Worm (Caenorhabditis elegans): ENCODE data around the gene pll-1.
A peak's percentile ranks its signal among the peaks of the same experiment; 100 is the strongest.

Gene pll-1

DNA sequence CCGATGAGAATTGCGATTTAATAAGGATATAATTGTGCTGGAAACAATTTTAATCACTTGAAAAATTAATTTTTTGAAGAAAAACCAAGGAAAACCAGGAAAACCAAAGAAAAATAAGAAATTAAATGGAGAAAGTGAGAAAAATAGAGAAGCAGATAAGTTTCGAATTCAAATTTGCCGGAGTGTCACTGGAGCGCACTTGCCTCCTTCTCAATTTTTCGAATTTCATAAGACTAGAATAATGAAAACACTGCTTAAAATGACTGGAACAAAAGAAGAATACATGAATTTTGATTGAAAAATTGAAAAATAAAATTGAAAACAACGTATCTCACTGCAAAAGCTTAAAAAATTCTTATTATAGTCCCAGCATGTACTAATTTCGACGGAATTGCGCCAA is 17.3 kb upstream of the pll-1 start (continued):
- TF ChIP-seq dpl-1 (GFP tag; optimal IDR thresholded peaks at IDR 0.05) (peak; percentile 34 to 61 (median 51)), fkh-8 (tag; optimal IDR thresholded peaks at IDR 0.05) (no peak), nhr-20 (tag; optimal IDR thresholded peaks at IDR 0.05) (peak; percentile 22), nhr-85 (tag) (peak; percentile 59), mdl-1 (tag; optimal IDR thresholded peaks at IDR 0.05) (no peak), ets-5 (GFP tag; IDR thresholded peaks at IDR 0.05) (no peak), ztf-4 (tag; optimal IDR thresholded peaks at IDR 0.05) (peak; percentile 66), fos-1 (tag; optimal IDR thresholded peaks at IDR 0.05) (no peak), ceh-82 (tag; optimal IDR thresholded peaks at IDR 0.05) (peak in 1 of 3 experiments; percentile 22), nhr-76 (tag; optimal IDR thresholded peaks at IDR 0.05) (no peak), lin-13 (GFP tag; optimal IDR thresholded peaks at IDR 0.05) (peak; percentile 16), lin-15B (tag; optimal IDR thresholded peaks at IDR 0.05) (no peak)

DNA sequence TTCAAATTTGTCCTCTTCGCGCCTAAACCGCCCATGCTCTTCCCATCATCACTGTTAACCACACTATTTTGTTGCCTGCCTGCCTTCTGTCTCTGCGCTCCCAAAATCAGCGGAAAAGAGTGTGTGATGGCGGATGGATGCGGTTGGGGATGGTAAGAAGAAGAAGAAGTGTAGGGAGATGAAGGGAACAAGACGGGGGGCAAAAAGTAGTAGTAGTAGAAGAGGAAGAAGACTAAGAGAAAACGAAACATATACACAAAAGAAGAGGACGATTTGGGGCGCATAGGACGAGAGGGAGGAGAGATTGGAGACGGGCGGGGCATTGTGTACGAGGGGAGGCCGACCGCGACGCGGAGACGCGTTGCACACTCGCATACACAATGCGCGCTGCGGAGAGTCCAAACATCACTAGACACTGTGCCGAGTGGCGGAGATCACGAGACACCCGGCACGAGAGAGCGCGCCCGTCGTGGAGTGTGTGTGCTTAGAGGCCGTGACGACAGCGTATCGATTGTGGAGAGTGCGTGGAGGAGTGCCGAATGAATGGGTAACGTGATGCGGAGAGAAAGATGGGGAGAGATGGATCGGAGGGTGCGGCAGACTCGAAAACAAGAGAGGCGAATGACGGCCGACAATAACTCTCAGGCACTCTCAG is 16.1 kb upstream of the pll-1 start:
- TF ChIP-seq dpl-1 (GFP tag; optimal IDR thresholded peaks at IDR 0.05) (peak; percentile 76 to 84 (median 82)), nhr-76 (tag; optimal IDR thresholded peaks at IDR 0.05) (peak; percentile 56), lin-13 (GFP tag; optimal IDR thresholded peaks at IDR 0.05) (peak; percentile 71), C04F5.9 (tag; optimal IDR thresholded peaks at IDR 0.05) (peak; percentile 70), xbp-1 (tag; optimal IDR thresholded peaks at IDR 0.05) (peak; percentile 92), ztf-4 (tag; optimal IDR thresholded peaks at IDR 0.05) (peak; percentile 94), Y116A8C.19 (tag; optimal IDR thresholded peaks at IDR 0.05; ENCODE audit: borderline replicate concordance) (peak; percentile 8), hpl-2 (GFP tag; optimal IDR thresholded peaks at IDR 0.05) (peak; percentile 18), aha-1 (tag; optimal IDR thresholded peaks at IDR 0.05) (peak; percentile 69), vab-15 (tag; optimal IDR thresholded peaks at IDR 0.05) (no peak), lin-14 (GFP tag; optimal IDR thresholded peaks at IDR 0.05) (peak; percentile 99), F16B12.6 (tag; optimal IDR thresholded peaks at IDR 0.05) (peak; percentile 17), blmp-1 (tag; optimal IDR thresholded peaks at IDR 0.05) (no peak), nhr-90 (tag; optimal IDR thresholded peaks at IDR 0.05; ENCODE audit: poor library complexity) (peak; percentile 94), hlh-4 (tag; optimal IDR thresholded peaks at IDR 0.05) (peak; percentile 35), fkh-10 (GFP tag; optimal IDR thresholded peaks at IDR 0.05) (peak; percentile 91), C34B4.2 (tag; optimal IDR thresholded peaks at IDR 0.05) (peak; percentile 25), fkh-4 (tag; optimal IDR thresholded peaks at IDR 0.05; ENCODE audit: borderline replicate concordance) (peak; percentile 50), nhr-85 (tag) (peak; percentile 98), pag-3 (tag; optimal IDR thresholded peaks at IDR 0.05; ENCODE audit: borderline replicate concordance, insufficient read depth) (no peak), zip-4 (GFP tag; optimal IDR thresholded peaks at IDR 0.05) (peak; percentile 81), ceh-88 (GFP tag; IDR thresholded peaks at IDR 0.05) (peak; percentile 86), nhr-28 (tag; optimal IDR thresholded peaks at IDR 0.05) (no peak), grh-1 (GFP tag; IDR thresholded peaks at IDR 0.05) (peak; percentile 80), tlp-1 (tag; optimal IDR thresholded peaks at IDR 0.05) (no peak), unc-98 (GFP tag; IDR thresholded peaks at IDR 0.05) (0 out of 2 replicates have a peak, but pooled peaks have one; percentile 39), zag-1 (tag; optimal IDR thresholded peaks at IDR 0.05) (no peak), nhr-19 (GFP tag; conservative IDR thresholded peaks at IDR 0.05) (peak; percentile 91), irx-1 (tag; optimal IDR thresholded peaks at IDR 0.05) (peak; percentile 93), fos-1 (tag; optimal IDR thresholded peaks at IDR 0.05) (peak; percentile 74), unc-30 (tag; optimal IDR thresholded peaks at IDR 0.05) (no peak), dsc-1 (tag; optimal IDR thresholded peaks at IDR 0.05) (peak; percentile 94), alr-1 (tag; optimal IDR thresholded peaks at IDR 0.05; ENCODE audit: borderline replicate concordance) (no peak), skn-1 (tag; optimal IDR thresholded peaks at IDR 0.05) (peak; percentile 55), snpc-4 (tag; optimal IDR thresholded peaks at IDR 0.05) (peak; percentile 56), unc-62 (GFP tag; optimal IDR thresholded peaks at IDR 0.05) (no peak), sup-37 (GFP tag; optimal IDR thresholded peaks at IDR 0.05) (peak; percentile 89), rnt-1 (tag; optimal IDR thresholded peaks at IDR 0.05) (peak; percentile 70), mep-1 (tag; optimal IDR thresholded peaks at IDR 0.05) (peak; percentile 84), C16A3.4 (tag; optimal IDR thresholded peaks at IDR 0.05) (peak; percentile 47), ceh-63 (GFP tag; optimal IDR thresholded peaks at IDR 0.05) (no peak), ceh-82 (tag; optimal IDR thresholded peaks at IDR 0.05) (peak; percentile 67 to 85 (median 79)), jun-1 (tag; optimal IDR thresholded peaks at IDR 0.05) (peak; percentile 72), nhr-71 (tag; optimal IDR thresholded peaks at IDR 0.05) (peak; percentile 99)

Measured in whole organism, L1 larva.